Worm (Caenorhabditis elegans) whole organism, L4 larva: ENCODE data around the gene T27D12.6.

Experiments used
- ZK546.5 ChIP-seq, 2 experiments: sonication (generic microtip); optimal IDR thresholded peaks; 2 replicates each; lab custom pipeline; 2017; ENCODE audit warnings: missing biosample characterization in 2 of 2, missing genetic modification characterization in 2 of 2
- aha-1 ChIP-seq: fragments of 150-350 bp; peaks from one replicate; lab custom pipeline; 2014; ENCODE audit warnings: missing biosample characterization, missing genetic modification characterization
- ama-1 ChIP-seq: fragments of 150-350 bp; optimal IDR thresholded peaks from 2 replicates; lab custom pipeline; 2014; ENCODE audit warnings: inconsistent platforms, mixed read lengths
- ces-1 ChIP-seq: fragments of 150-350 bp; sonication (generic microtip); optimal IDR thresholded peaks from 4 replicates; lab custom pipeline; 2014; ENCODE audit warnings: missing biosample characterization, missing genetic modification reagents, missing genetic modification characterization
- ctbp-1 ChIP-seq: fragments of 200-800 bp; sonication (Bioruptor generic); IDR thresholded peaks from 2 replicates; pipeline ENCODE4 v1.3.6; 2022; ENCODE audit warnings: missing genetic modification reagents, missing genetic modification characterization, missing compliant biosample characterization
- daf-16 ChIP-seq, 3 experiments: sonication (generic microtip); optimal IDR thresholded peaks; 2 replicates each; lab custom pipeline; 2016 to 2017; ENCODE audit warnings: missing genetic modification characterization in 3 of 3, missing genetic modification reagents in 3 of 3, mild to moderate bottlenecking in 2 of 3, missing compliant biosample characterization in 2 of 3, missing biosample characterization in 1 of 3, moderate library complexity in 1 of 3
- dmd-8 ChIP-seq: fragments of 200-800 bp; sonication (Bioruptor generic); IDR thresholded peaks from 2 replicates; pipeline ENCODE4 v1.3.6; 2022; ENCODE audit warnings: missing genetic modification characterization, missing compliant biosample characterization
- dpl-1 ChIP-seq: fragments of 150-350 bp; optimal IDR thresholded peaks from 2 replicates; lab custom pipeline; 2014; ENCODE audit warnings: missing biosample characterization, missing genetic modification reagents, missing genetic modification characterization
- hif-1 ChIP-seq, 2 experiments: sonication (generic microtip); optimal IDR thresholded peaks; 2 replicates each; lab custom pipeline; 2016 to 2017; ENCODE audit warnings: missing compliant biosample characterization in 2 of 2, missing genetic modification characterization in 2 of 2, missing genetic modification reagents in 2 of 2, missing genotype in 2 of 2, mild to moderate bottlenecking in 1 of 2
- hlh-11 ChIP-seq: fragments of 200-800 bp; sonication (Bioruptor generic); optimal IDR thresholded peaks from 2 replicates; lab custom pipeline; 2018; ENCODE audit warnings: mild to moderate bottlenecking, missing genetic modification characterization, missing compliant biosample characterization
- hlh-30 ChIP-seq: sonication (generic microtip); optimal IDR thresholded peaks from 2 replicates; lab custom pipeline; 2017; ENCODE audit warnings: antibody characterized with exemption, mild to moderate bottlenecking, missing genetic modification characterization, missing compliant biosample characterization; ENCODE audit not compliant: insufficient read depth
- hmg-1.1 ChIP-seq: fragments of 200-800 bp; sonication (Bioruptor generic); IDR thresholded peaks from 2 replicates; pipeline ENCODE4 v1.3.6; 2022; ENCODE audit warnings: missing genetic modification reagents, missing genetic modification characterization, missing compliant biosample characterization
- jun-1 ChIP-seq: fragments of 150-350 bp; optimal IDR thresholded peaks from 2 replicates; lab custom pipeline; 2014; ENCODE audit warnings: missing biosample characterization, missing genetic modification reagents, missing genetic modification characterization
- lim-7 ChIP-seq: fragments of 200-800 bp; sonication (Bioruptor generic); IDR thresholded peaks from 2 replicates; pipeline ENCODE4 v1.3.6; 2022; ENCODE audit warnings: missing genetic modification characterization, missing compliant biosample characterization
- lin-13 ChIP-seq: fragments of 150-350 bp; optimal IDR thresholded peaks from 2 replicates; lab custom pipeline; 2014; ENCODE audit warnings: missing biosample characterization, missing genetic modification reagents, missing genetic modification characterization
- lin-39 ChIP-seq: fragments of 150-350 bp; optimal IDR thresholded peaks from 2 replicates; lab custom pipeline; 2014; ENCODE audit warnings: missing biosample characterization, missing genetic modification reagents, missing genetic modification characterization
- lir-3 ChIP-seq: sonication (generic microtip); optimal IDR thresholded peaks from 2 replicates; lab custom pipeline; 2016; ENCODE audit warnings: mild to moderate bottlenecking, missing genetic modification characterization, missing compliant biosample characterization
- mdl-1 ChIP-seq, 2 experiments: fragments of 150-350 bp in 1 of 2; sonication (generic microtip) in 1 of 2; optimal IDR thresholded peaks; 2 replicates each; lab custom pipeline; 2014 to 2017; ENCODE audit warnings: missing biosample characterization in 2 of 2, missing genetic modification characterization in 2 of 2
- mep-1 ChIP-seq: fragments of 150-350 bp; sonication (generic microtip); optimal IDR thresholded peaks from 3 replicates; lab custom pipeline; 2014; ENCODE audit warnings: missing biosample characterization, missing genetic modification characterization
- mes-2 ChIP-seq: sonication (generic microtip); optimal IDR thresholded peaks from 2 replicates; lab custom pipeline; 2016; ENCODE audit warnings: missing genotype, mild to moderate bottlenecking, missing genetic modification characterization, missing compliant biosample characterization; ENCODE audit not compliant: poor library complexity, severe bottlenecking
- mxl-2 ChIP-seq: fragments of 200-800 bp; sonication (Bioruptor generic); conservative IDR thresholded peaks from 2 replicates; pipeline ENCODE4 v1.3.6; 2022; ENCODE audit warnings: missing genetic modification reagents, missing genetic modification characterization, missing compliant biosample characterization
- nhr-11 ChIP-seq: fragments of 150-350 bp; optimal IDR thresholded peaks from 2 replicates; lab custom pipeline; 2014; ENCODE audit warnings: missing biosample characterization, missing genetic modification characterization
- nhr-25 ChIP-seq: sonication (generic microtip); optimal IDR thresholded peaks from 2 replicates; lab custom pipeline; 2017; ENCODE audit warnings: missing genetic modification characterization, mild to moderate bottlenecking, missing compliant biosample characterization, antibody characterized with exemption, moderate library complexity, borderline replicate concordance; ENCODE audit not compliant: insufficient read depth
- nhr-28 ChIP-seq: fragments of 150-350 bp; optimal IDR thresholded peaks from 2 replicates; lab custom pipeline; 2014; ENCODE audit warnings: missing biosample characterization, missing genetic modification characterization
- nhr-6 ChIP-seq: fragments of 150-350 bp; optimal IDR thresholded peaks from 2 replicates; lab custom pipeline; 2014; ENCODE audit warnings: missing biosample characterization, missing genetic modification characterization
- rbr-2 ChIP-seq: sonication (generic microtip); optimal IDR thresholded peaks from 2 replicates; lab custom pipeline; 2016; ENCODE audit warnings: missing genotype, missing genetic modification characterization, missing compliant biosample characterization
- set-16 ChIP-seq: fragments of 200-800 bp; sonication (Bioruptor generic); IDR thresholded peaks from 2 replicates; pipeline ENCODE4 v1.3.6; 2022; ENCODE audit warnings: missing genetic modification reagents, missing genetic modification characterization, missing compliant biosample characterization
- skn-1 ChIP-seq: fragments of 150-350 bp; optimal IDR thresholded peaks from 2 replicates; lab custom pipeline; 2014; ENCODE audit warnings: missing biosample characterization, missing genetic modification characterization
- snpc-4 ChIP-seq: fragments of 150-350 bp; optimal IDR thresholded peaks from 2 replicates; lab custom pipeline; 2014; ENCODE audit warnings: missing biosample characterization, missing genetic modification characterization
- unc-62 ChIP-seq, 3 experiments: fragments of 150-350 bp in 1 of 3; sonication (generic microtip); optimal IDR thresholded peaks in 2 of 3; peaks in 1 of 3; 1 replicate in 1 of 3; 2 replicates in 2 of 3; lab custom pipeline; 2014 to 2017; ENCODE audit warnings: missing biosample characterization in 3 of 3, missing genetic modification characterization in 3 of 3, missing genetic modification reagents in 3 of 3, missing genotype in 1 of 3
- ztf-11 ChIP-seq: fragments of 150-350 bp; optimal IDR thresholded peaks from 2 replicates; lab custom pipeline; 2014; ENCODE audit warnings: missing biosample characterization, missing genetic modification characterization

The T27D12.6 gene

DNA sequence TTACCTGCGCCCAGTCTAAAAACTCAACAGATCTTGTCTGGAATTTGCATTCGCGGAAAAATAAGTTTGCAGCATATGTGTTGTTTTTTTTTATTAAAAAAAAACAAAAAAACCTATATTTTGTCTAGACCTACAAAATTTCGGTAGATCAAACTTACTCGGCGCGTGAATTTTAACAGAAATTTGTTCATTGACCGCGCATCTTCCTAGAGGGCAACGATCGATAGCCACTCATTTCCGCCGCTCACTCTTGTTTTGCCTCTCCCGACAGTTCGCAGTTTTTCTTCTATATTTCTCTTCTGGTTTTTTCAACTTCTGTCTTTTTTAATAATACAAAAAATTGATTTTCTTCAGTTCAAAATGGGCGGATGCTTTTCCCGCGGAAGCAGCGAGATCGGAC lies 24.9 kb upstream of the T27D12.6 start, which contains the start of gene F43G6.7:
TSS of gene F43G6.7 (plus strand) at position 355 of the 400 bp plus-strand sequence.
- TF ChIP-seq ces-1 (GFP tag; lab: Kevin White, UChicago), result no peak
- TF ChIP-seq daf-16 (GFP tag; optimal IDR thresholded peaks at IDR 0.05; lab: Kevin White, UChicago), result no peak
- TF ChIP-seq daf-16 (tag; optimal IDR thresholded peaks at IDR 0.05; lab: Kevin White, UChicago), result no peak
- no peak for TF ChIP-seq lim-7 (GFP tag; lab: Robert Waterston, UW)
- no peak for TF ChIP-seq lin-39 (tag; lab: Kevin White, UChicago)

DNA sequence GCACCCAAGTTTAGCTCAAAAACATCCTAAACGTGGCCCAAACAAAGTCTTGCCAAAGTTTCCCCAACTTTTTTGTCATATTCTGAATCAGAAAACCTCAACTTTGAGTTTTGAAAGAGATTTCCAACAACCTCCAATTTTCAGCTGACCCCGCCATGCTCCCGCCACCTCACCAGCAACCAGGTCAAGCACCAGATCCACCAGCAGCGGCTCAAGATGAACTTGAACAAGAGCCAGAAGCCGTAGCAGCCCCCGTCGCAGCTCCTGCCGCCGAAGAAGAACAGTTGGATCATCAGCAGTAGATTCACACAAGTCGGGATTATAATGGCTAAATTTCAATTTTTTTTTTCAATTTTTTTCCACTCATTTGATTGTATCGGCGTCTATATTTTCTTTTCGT lies 24.1 kb upstream of the T27D12.6 start:
- TF ChIP-seq ces-1 (GFP tag; lab: Kevin White, UChicago), result no peak
- no peak for TF ChIP-seq skn-1 (tag; lab: Kevin White, UChicago)
- no peak for TF ChIP-seq nhr-25
- TF ChIP-seq lin-13, result no peak
- peak; percentile 71 for TF ChIP-seq set-16 (GFP tag; lab: Robert Waterston, UW)
- no peak for TF ChIP-seq mxl-2 (GFP tag; lab: Robert Waterston, UW)

DNA sequence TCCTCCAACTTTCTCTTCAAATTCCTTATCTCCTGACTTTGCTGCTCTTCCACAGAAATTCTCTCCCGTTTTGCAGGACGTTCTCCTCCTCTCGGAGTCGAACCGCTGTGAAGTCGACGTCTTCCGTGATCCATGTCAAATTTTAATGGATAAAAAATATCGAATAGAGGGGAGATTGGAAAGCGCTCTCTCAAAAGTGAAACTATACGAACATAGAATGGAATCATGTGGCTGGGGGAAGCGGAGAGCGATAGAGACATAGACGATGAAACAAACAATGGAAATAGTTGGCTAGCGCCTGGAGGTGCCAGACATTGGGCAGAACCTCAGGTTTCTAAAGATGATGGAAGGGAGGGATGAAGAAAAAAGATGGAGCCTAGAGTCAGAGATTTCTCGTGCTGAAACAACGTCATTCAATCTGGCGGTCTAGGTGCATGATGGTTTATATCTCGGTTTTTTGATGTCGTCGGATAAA lies 21.4 kb upstream of the T27D12.6 start, which contains the start of gene F43G6.8:
TSS of gene F43G6.8 (minus strand) at position 198 of the 475 bp plus-strand sequence.
- no peak for TF ChIP-seq rbr-2 (tag; lab: Kevin White, UChicago)
- peak; percentile 73 for TF ChIP-seq ama-1 (lab: Kevin White, UChicago)
- TF ChIP-seq hif-1 (tag; optimal IDR thresholded peaks at IDR 0.05; lab: Kevin White, UChicago), result peak in 1 of 2 experiments; percentile 48
- TF ChIP-seq ztf-11 (tag; lab: Kevin White, UChicago), result no peak
- peak; percentile 24 for TF ChIP-seq dpl-1 (GFP tag; lab: Kevin White, UChicago)
- no peak for TF ChIP-seq ZK546.5 (tag; optimal IDR thresholded peaks at IDR 0.05; lab: Kevin White, UChicago)
- peak; percentile 74 for TF ChIP-seq hlh-11 (tag; lab: Kevin White, UChicago)
- TF ChIP-seq mep-1 (tag; lab: Kevin White, UChicago), result peak; percentile 56
- TF ChIP-seq snpc-4, result no peak
- TF ChIP-seq nhr-11 (tag; lab: Kevin White, UChicago), result peak; percentile 80
- no peak for TF ChIP-seq daf-16 (GFP tag; optimal IDR thresholded peaks at IDR 0.05; lab: Kevin White, UChicago)
- peak; percentile 2 for TF ChIP-seq daf-16 (tag; optimal IDR thresholded peaks at IDR 0.05; lab: Kevin White, UChicago)
- peak in 1 of 2 experiments; percentile 74 for TF ChIP-seq mdl-1 (tag; optimal IDR thresholded peaks at IDR 0.05; lab: Kevin White, UChicago)
- TF ChIP-seq hmg-1.1 (GFP tag; lab: Robert Waterston, UW), result peak; percentile 64
- TF ChIP-seq ctbp-1 (GFP tag; lab: Robert Waterston, UW), result no peak
- peak; percentile 23 for TF ChIP-seq nhr-6 (tag; lab: Kevin White, UChicago)
- 0 out of 2 replicates have a peak, but pooled peaks have one; percentile 18 for TF ChIP-seq dmd-8
- no peak for TF ChIP-seq ces-1 (GFP tag; lab: Kevin White, UChicago)
- no peak for TF ChIP-seq jun-1 (tag; lab: Kevin White, UChicago)
- peak; percentile 53 for TF ChIP-seq nhr-28 (tag; lab: Kevin White, UChicago)
- TF ChIP-seq hlh-30 (tag; lab: Kevin White, UChicago), result peak; percentile 95
- peak; percentile 75 for TF ChIP-seq aha-1 (tag; lab: Kevin White, UChicago)
- TF ChIP-seq mes-2 (tag; lab: Kevin White, UChicago), result peak; percentile 36
- TF ChIP-seq, all 104 proteins: peak for 15

DNA sequence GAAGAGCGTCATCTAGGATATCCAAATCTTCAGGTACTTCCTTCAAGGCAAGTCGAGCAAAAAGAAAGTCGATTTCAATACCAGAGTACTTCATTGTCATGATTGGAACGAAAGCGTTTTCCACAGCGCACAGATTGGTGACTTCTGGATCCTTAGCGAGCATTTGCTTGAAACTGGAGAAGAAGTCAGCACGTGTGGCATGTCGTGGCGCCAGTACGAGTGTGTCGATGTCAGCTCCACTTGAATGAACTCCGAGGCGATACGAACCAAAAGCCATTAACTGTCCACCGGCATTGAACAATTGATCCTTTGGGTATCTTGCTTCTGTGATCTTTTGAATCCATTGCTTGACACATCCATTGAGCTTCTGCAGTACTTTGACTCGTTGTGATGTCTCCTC lies 19.3 kb upstream of the T27D12.6 start:
- TF ChIP-seq ztf-11 (tag; lab: Kevin White, UChicago) (no peak), aha-1 (tag; lab: Kevin White, UChicago) (peak; percentile 80), hmg-1.1 (GFP tag; lab: Robert Waterston, UW) (no peak), lir-3 (tag; lab: Kevin White, UChicago) (no peak), unc-62 (GFP tag; optimal IDR thresholded peaks at IDR 0.05 in 1 of 2; lab: Kevin White, UChicago) (peak in 1 of 2 experiments; percentile 98), unc-62 (tag; optimal IDR thresholded peaks at IDR 0.05; lab: Kevin White, UChicago) (no peak)
